Worm (Caenorhabditis elegans): ENCODE data around the gene F19H6.4.

The F19H6.4 gene

DNA sequence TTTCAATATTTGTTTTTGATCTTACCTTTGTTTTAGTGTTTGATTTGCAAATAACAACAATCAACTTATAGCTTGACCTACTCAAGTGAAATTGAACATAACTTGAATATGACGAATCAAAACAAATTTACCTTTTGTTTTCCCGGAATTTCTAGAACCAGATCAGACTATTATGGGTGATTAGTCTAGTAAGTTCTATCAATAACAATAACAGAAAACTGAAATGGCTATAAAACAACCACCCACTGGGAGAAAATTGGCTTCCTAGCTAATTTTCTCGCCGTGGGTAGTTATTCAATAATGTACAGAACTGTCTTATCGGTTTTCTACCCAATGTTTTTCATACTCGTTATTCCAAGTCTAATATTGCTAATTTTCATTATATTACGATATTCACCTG, 36.8 kb upstream of the F19H6.4 start, which contains the start of gene srd-45:
Gene srd-45, plus strand, starts transcription at position 301 of the 400 bp plus-strand sequence.
- TF ChIP-seq ceh-31 (tag; optimal IDR thresholded peaks at IDR 0.05) (no peak), nhr-232 (tag; optimal IDR thresholded peaks at IDR 0.05) (no peak), ceh-24 (tag; optimal IDR thresholded peaks at IDR 0.05) (no peak), pha-4 (tag; optimal IDR thresholded peaks at IDR 0.05) (no peak), pros-1 (tag; optimal IDR thresholded peaks at IDR 0.05) (no peak), ztf-16 (tag; optimal IDR thresholded peaks at IDR 0.05) (no peak), F13H6.1 (tag; optimal IDR thresholded peaks at IDR 0.05) (no peak), sox-4 (tag; optimal IDR thresholded peaks at IDR 0.05) (no peak), sox-2 (GFP tag; IDR thresholded peaks at IDR 0.05) (no peak), fkh-10 (GFP tag; optimal IDR thresholded peaks at IDR 0.05) (no peak), ceh-45 (GFP tag; IDR thresholded peaks at IDR 0.05) (no peak), tbx-7 (tag; optimal IDR thresholded peaks at IDR 0.05) (no peak), ets-4 (tag; optimal IDR thresholded peaks at IDR 0.05) (no peak), ceh-48 (tag; optimal IDR thresholded peaks at IDR 0.05) (no peak), nfya-1 (tag; optimal IDR thresholded peaks at IDR 0.05) (no peak)

DNA sequence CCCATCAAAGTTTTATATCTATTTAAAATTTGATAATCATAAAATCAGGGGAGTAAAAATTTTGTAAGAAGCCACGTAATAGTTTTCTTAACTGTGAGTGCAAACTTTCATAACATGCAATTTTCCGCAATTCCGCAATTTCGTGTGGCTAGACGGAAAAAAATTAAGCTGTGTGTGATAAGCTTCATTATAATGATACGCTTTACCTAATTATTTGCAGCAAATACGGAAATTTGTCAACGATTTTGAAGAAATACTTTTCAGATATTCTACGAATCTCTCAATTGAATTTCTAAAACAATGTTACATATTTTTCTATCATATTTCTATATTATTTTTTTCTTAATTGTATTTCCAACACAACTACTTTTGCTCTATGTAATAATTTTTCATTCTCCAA, 33.7 kb upstream of the F19H6.4 start, which contains the start of gene srd-46:
Gene srd-46, plus strand, starts transcription at position 301 of the 400 bp plus-strand sequence.
- TF ChIP-seq ceh-31 (tag; optimal IDR thresholded peaks at IDR 0.05), result no peak
- no peak for TF ChIP-seq ceh-14 (tag; optimal IDR thresholded peaks at IDR 0.05)
- TF ChIP-seq unc-3 (GFP tag; conservative IDR thresholded peaks at IDR 0.05), result no peak
- TF ChIP-seq unc-3 (tag; optimal IDR thresholded peaks at IDR 0.05), result no peak

DNA sequence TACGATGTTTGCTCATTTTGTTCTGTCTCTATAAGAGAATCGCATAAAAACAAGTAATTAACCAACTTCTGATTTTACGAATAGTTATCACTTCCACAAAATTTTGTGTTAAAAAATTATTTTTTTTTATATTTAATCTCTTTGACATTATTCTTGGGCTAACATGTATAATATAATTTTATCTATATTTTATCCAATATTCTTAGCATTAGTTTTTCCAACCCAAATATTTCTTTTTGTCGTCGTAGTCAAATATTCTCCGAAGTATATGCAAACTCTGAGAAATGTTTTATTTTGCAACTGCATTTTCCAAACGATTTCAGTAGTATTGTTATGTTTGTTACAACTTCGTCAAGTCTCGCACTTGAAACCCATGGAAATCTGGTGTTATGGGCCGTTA, 32.0 kb upstream of the F19H6.4 start, which contains the start of gene srd-47:
Gene srd-47, plus strand, starts transcription at position 164 of the 400 bp plus-strand sequence.
- TF ChIP-seq hlh-13 (GFP tag; optimal IDR thresholded peaks at IDR 0.05) (no peak), pat-9 (tag; optimal IDR thresholded peaks at IDR 0.05) (no peak), ama-1 (optimal IDR thresholded peaks at IDR 0.05) (no peak), sox-2 (GFP tag; IDR thresholded peaks at IDR 0.05) (no peak), ceh-6 (GFP tag; optimal IDR thresholded peaks at IDR 0.05) (no peak), T23F11.4 (GFP tag; optimal IDR thresholded peaks at IDR 0.05) (no peak), nhr-232 (tag; optimal IDR thresholded peaks at IDR 0.05) (no peak), nfya-1 (tag; optimal IDR thresholded peaks at IDR 0.05) (no peak), tbx-7 (tag; optimal IDR thresholded peaks at IDR 0.05) (no peak), C38D4.7 (GFP tag; optimal IDR thresholded peaks at IDR 0.05) (no peak), fkh-10 (GFP tag; optimal IDR thresholded peaks at IDR 0.05) (no peak), ceh-24 (tag; optimal IDR thresholded peaks at IDR 0.05) (no peak), pag-3 (tag; optimal IDR thresholded peaks at IDR 0.05; ENCODE audit: borderline replicate concordance) (no peak), pros-1 (tag; optimal IDR thresholded peaks at IDR 0.05) (no peak)

DNA sequence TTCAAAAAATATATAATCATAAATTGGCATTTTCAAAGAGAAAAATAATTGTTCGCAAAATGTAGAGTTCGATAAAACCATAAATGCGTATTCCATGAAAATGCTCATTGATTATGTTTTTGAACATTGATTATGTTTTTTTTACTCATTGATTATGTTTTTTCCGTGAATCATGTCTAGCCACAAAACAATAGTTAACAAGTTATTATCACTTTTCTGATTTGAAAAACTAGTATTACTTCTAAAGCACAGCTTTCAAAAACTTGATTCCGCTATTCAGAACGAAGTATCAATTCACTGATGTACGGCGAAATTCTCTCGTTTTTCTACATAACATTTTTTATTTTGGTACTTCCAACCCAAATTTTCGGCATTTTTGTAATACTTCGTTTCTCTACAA, 29.7 kb upstream of the F19H6.4 start, which contains the start of gene srd-48:
Gene srd-48, plus strand, starts transcription at position 301 of the 400 bp plus-strand sequence.
- no peak for TF ChIP-seq mec-3 (tag; optimal IDR thresholded peaks at IDR 0.05; ENCODE audit: borderline replicate concordance)

DNA sequence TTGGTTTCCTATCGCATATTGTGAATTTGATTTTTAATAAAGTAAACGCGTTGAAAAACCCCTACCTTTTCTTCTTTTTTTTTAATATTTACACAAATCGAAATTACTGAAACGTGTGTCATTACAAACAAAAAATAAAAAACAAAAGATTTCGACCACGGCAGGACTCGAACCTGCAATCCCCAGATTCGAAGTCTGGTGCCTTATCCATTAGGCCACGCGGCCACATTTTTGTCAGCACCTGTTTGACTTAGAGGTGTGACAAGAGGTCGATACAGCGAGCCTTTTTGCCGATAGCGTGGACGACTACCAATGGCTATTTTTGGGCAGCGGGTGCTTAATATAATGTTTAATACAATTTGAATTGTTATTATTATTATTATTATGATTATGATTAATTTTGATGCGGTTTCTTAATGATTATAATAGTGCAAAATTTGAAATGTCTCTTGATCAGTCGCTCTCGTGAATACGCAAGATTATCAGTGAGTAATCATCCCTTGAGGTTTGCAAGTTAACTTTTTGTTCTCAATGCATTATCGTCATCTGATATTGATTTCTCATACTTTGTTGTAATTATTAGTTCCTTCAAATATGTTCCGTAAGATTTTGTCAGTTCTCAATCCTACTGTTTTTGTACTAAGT, 27.5 kb upstream of the F19H6.4 start, which contains the start of gene srd-44:
Gene srd-44, plus strand, starts transcription at position 595 of the 645 bp plus-strand sequence.
- TF ChIP-seq ttx-3 (tag; optimal IDR thresholded peaks at IDR 0.05) (peak; percentile 23), unc-86 (tag; optimal IDR thresholded peaks at IDR 0.05) (no peak), elt-2 (tag; optimal IDR thresholded peaks at IDR 0.05) (peak; percentile 27), sdc-2 (tag; optimal IDR thresholded peaks at IDR 0.05) (peak; percentile 9), che-1 (tag; optimal IDR thresholded peaks at IDR 0.05) (peak; percentile 42), gmeb-2 (tag; optimal IDR thresholded peaks at IDR 0.05) (no peak)
